Fruit fly (Drosophila melanogaster): ENCODE results near the gene RpS12.

- TF ChIP-seq CG14655 (GFP tag; optimal IDR thresholded peaks at IDR 0.05) (no peak), CG32121 (GFP tag; IDR thresholded peaks at IDR 0.05) (no peak), CG9948 (tag; optimal IDR thresholded peaks at IDR 0.05) (no peak), CG4496 (GFP tag; IDR thresholded peaks at IDR 0.05) (no peak), Pif1A (GFP tag; optimal IDR thresholded peaks at IDR 0.05) (no peak)
These were observed 38.2 kb downstream of the RpS12 start, which contains the start of the genes CG14115 and CG34428 for dm6 chr3L:13061322-13061809.

Data from whole organism, pupa.